Fruit fly (Drosophila melanogaster) whole organism, embryonic: ENCODE measurements around the gene His3.3A.

Experiments used
- CG10274 ChIP-seq: fragments of 200-800 bp; sonication (Bioruptor generic); optimal IDR thresholded peaks from 3 replicates; lab custom pipeline; 2017; ENCODE audit warnings: missing biosample characterization, mild to moderate bottlenecking, missing genetic modification characterization
- CG11247 ChIP-seq: fragments of 200-800 bp; sonication (Bioruptor generic); IDR thresholded peaks from 2 replicates; pipeline ENCODE4 v1.3.6; 2022; ENCODE audit warnings: missing biosample characterization, missing genetic modification characterization
- CG11723 ChIP-seq: fragments of 200-800 bp; sonication (Bioruptor generic); optimal IDR thresholded peaks from 2 replicates; lab custom pipeline; 2017; ENCODE audit warnings: missing biosample characterization, mild to moderate bottlenecking, missing genetic modification characterization
- CG12071 ChIP-seq: fragments of 200-800 bp; sonication (Bioruptor generic); optimal IDR thresholded peaks from 3 replicates; lab custom pipeline; 2018; ENCODE audit warnings: missing biosample characterization, mild to moderate bottlenecking, missing genetic modification characterization
- CG12219 ChIP-seq: fragments of 200-800 bp; sonication (Bioruptor generic); optimal IDR thresholded peaks from 3 replicates; lab custom pipeline; 2018; ENCODE audit warnings: missing biosample characterization, mild to moderate bottlenecking, missing genetic modification characterization
- CG13123 ChIP-seq: fragments of 200-800 bp; sonication (Bioruptor generic); optimal IDR thresholded peaks from 2 replicates; lab custom pipeline; 2016; ENCODE audit warnings: missing biosample characterization, missing genetic modification characterization
- CG14965 ChIP-seq: fragments of 200-800 bp; sonication (Bioruptor generic); optimal IDR thresholded peaks from 2 replicates; lab custom pipeline; 2016; ENCODE audit warnings: missing biosample characterization, missing genetic modification characterization, borderline replicate concordance
- CG1529 ChIP-seq: fragments of 200-800 bp; sonication (Bioruptor generic); optimal IDR thresholded peaks from 3 replicates; lab custom pipeline; 2018; ENCODE audit warnings: missing biosample characterization, missing genetic modification characterization
- CG1603 ChIP-seq: fragments of 200-800 bp; sonication (Bioruptor generic); optimal IDR thresholded peaks from 2 replicates; lab custom pipeline; 2019; ENCODE audit warnings: missing biosample characterization, mild to moderate bottlenecking, missing genetic modification characterization, moderate library complexity
- CG16813 ChIP-seq: fragments of 200-800 bp; sonication (Bioruptor generic); IDR thresholded peaks from 3 replicates; pipeline ENCODE4 v1.3.6; 2022; ENCODE audit warnings: missing biosample characterization, missing genetic modification characterization; ENCODE audit not compliant: partially characterized antibody
- CG18011 ChIP-seq: fragments of 200-800 bp; sonication (Bioruptor generic); optimal IDR thresholded peaks from 2 replicates; lab custom pipeline; 2017; ENCODE audit warnings: missing biosample characterization, missing genetic modification characterization, mild to moderate bottlenecking, moderate library complexity, missing genotype
- CG2120 ChIP-seq: fragments of 200-800 bp; sonication (Bioruptor generic); optimal IDR thresholded peaks from 3 replicates; lab custom pipeline; 2016; ENCODE audit warnings: missing biosample characterization, missing genetic modification characterization
- CG31441 ChIP-seq: fragments of 200-800 bp; sonication (Bioruptor generic); IDR thresholded peaks from 2 replicates; pipeline ENCODE4 v1.3.6; 2022; ENCODE audit warnings: missing biosample characterization, missing genetic modification characterization
- CG3163 ChIP-seq: fragments of 200-800 bp; sonication (Bioruptor generic); optimal IDR thresholded peaks from 3 replicates; lab custom pipeline; 2016; ENCODE audit warnings: missing biosample characterization, missing genetic modification characterization
- CG4328 ChIP-seq: fragments of 200-800 bp; sonication (Bioruptor generic); optimal IDR thresholded peaks from 3 replicates; lab custom pipeline; 2017; ENCODE audit warnings: missing biosample characterization, missing genetic modification reagents, missing genetic modification characterization
- CG6813 ChIP-seq: fragments of 200-800 bp; sonication (Bioruptor generic); optimal IDR thresholded peaks from 2 replicates; lab custom pipeline; 2017; ENCODE audit warnings: missing biosample characterization, missing genetic modification characterization, mild to moderate bottlenecking, moderate library complexity, missing genetic modification reagents
- CG7963 ChIP-seq: fragments of 200-800 bp; sonication (Bioruptor generic); IDR thresholded peaks from 3 replicates; pipeline ENCODE4 v1.3.6; 2022; ENCODE audit warnings: missing biosample characterization, missing genetic modification characterization; ENCODE audit not compliant: partially characterized antibody
- CG8924 ChIP-seq: fragments of 200-800 bp; optimal IDR thresholded peaks from 3 replicates; lab custom pipeline; 2019; ENCODE audit warnings: missing biosample characterization, mild to moderate bottlenecking, missing genetic modification characterization, moderate library complexity
- CG9609 ChIP-seq: fragments of 200-800 bp; sonication (Bioruptor generic); optimal IDR thresholded peaks from 3 replicates; lab custom pipeline; 2016; ENCODE audit warnings: missing biosample characterization, missing genetic modification characterization
- CHES-1-like ChIP-seq: fragments of 200-800 bp; sonication (Bioruptor generic); optimal IDR thresholded peaks from 2 replicates; lab custom pipeline; 2016; ENCODE audit warnings: missing biosample characterization, missing genetic modification characterization
- Dp ChIP-seq: fragments of 200-800 bp; sonication (Bioruptor generic); optimal IDR thresholded peaks from 2 replicates; lab custom pipeline; 2018; ENCODE audit warnings: missing biosample characterization, mild to moderate bottlenecking, missing genetic modification characterization, moderate library complexity
- Drgx ChIP-seq: fragments of 200-800 bp; sonication (Bioruptor generic); IDR thresholded peaks from 2 replicates; pipeline ENCODE4 v1.3.6; 2022; ENCODE audit warnings: missing biosample characterization, missing genetic modification characterization
- E2f2 ChIP-seq: fragments of 200-800 bp; sonication (Bioruptor generic); IDR thresholded peaks from 2 replicates; pipeline ENCODE4 v1.3.6; 2022; ENCODE audit warnings: missing biosample characterization, missing genetic modification characterization
- Elba2 ChIP-seq: fragments of 200-800 bp; sonication (Bioruptor generic); optimal IDR thresholded peaks from 3 replicates; lab custom pipeline; 2016; ENCODE audit warnings: missing biosample characterization, missing genetic modification characterization
- Hsf ChIP-seq: fragments of 200-800 bp; sonication (Bioruptor generic); optimal IDR thresholded peaks from 3 replicates; lab custom pipeline; 2016; ENCODE audit warnings: missing biosample characterization, missing genetic modification characterization
- MESR4 ChIP-seq: fragments of 200-800 bp; sonication (Bioruptor generic); optimal IDR thresholded peaks from 2 replicates; lab custom pipeline; 2018; ENCODE audit warnings: missing biosample characterization, mild to moderate bottlenecking, missing genetic modification characterization, moderate library complexity
- Taf1 ChIP-seq: fragments of 200-800 bp; sonication (Bioruptor generic); IDR thresholded peaks from 2 replicates; pipeline ENCODE4 v1.3.6; 2022; ENCODE audit warnings: missing biosample characterization, missing genetic modification characterization
- Tbp ChIP-seq: fragments of >200 bp; optimal IDR thresholded peaks from 2 replicates; lab custom pipeline; 2018; ENCODE audit warnings: missing biosample characterization, missing genetic modification characterization
- Xrp1 ChIP-seq: fragments of 200-800 bp; sonication (Bioruptor generic); IDR thresholded peaks from 2 replicates; pipeline ENCODE4 v1.3.6; 2022; ENCODE audit warnings: missing biosample characterization, missing genetic modification characterization
- ac ChIP-seq: fragments of 200-800 bp; sonication (Bioruptor generic); optimal IDR thresholded peaks from 3 replicates; lab custom pipeline; 2017; ENCODE audit warnings: missing biosample characterization, mild to moderate bottlenecking, missing genetic modification characterization
- da ChIP-seq: fragments of 200-800 bp; sonication (Bioruptor generic); optimal IDR thresholded peaks from 2 replicates; lab custom pipeline; 2016; ENCODE audit warnings: missing biosample characterization, missing genetic modification characterization
- dimm ChIP-seq: fragments of 200-800 bp; sonication (Bioruptor generic); IDR thresholded peaks from 2 replicates; pipeline ENCODE4 v1.3.6; 2022; ENCODE audit warnings: missing biosample characterization, missing genetic modification characterization
- dmrt11E ChIP-seq: fragments of 200-800 bp; sonication (Bioruptor generic); optimal IDR thresholded peaks from 3 replicates; lab custom pipeline; 2018; ENCODE audit warnings: missing biosample characterization, mild to moderate bottlenecking, missing genetic modification characterization, moderate library complexity
- fd3F ChIP-seq: fragments of 200-800 bp; sonication (Bioruptor generic); optimal IDR thresholded peaks from 2 replicates; lab custom pipeline; 2018; ENCODE audit warnings: missing biosample characterization, mild to moderate bottlenecking, missing genetic modification characterization, moderate library complexity
- gcm ChIP-seq: fragments of 200-800 bp; sonication (Bioruptor generic); optimal IDR thresholded peaks from 2 replicates; lab custom pipeline; 2019; ENCODE audit warnings: missing biosample characterization, mild to moderate bottlenecking, missing genetic modification characterization, moderate library complexity
- gsb ChIP-seq: fragments of 200-800 bp; sonication (Bioruptor generic); IDR thresholded peaks from 2 replicates; pipeline ENCODE4 v1.3.6; 2022; ENCODE audit warnings: missing biosample characterization, missing genetic modification characterization
- insv ChIP-seq, 2 experiments: fragments of 200-800 bp; sonication (Bioruptor generic); optimal IDR thresholded peaks; 3 replicates each; lab custom pipeline; 2016 to 2018; ENCODE audit warnings: missing biosample characterization in 2 of 2, missing genetic modification characterization in 2 of 2
- lola ChIP-seq, 3 experiments: fragments of >200 bp in 2 of 3; fragments of 200-800 bp in 1 of 3; sonication (Bioruptor generic) in 1 of 3; optimal IDR thresholded peaks; 2 replicates each; lab custom pipeline; 2017 to 2019; ENCODE audit warnings: missing biosample characterization in 3 of 3, missing genetic modification characterization in 3 of 3, mild to moderate bottlenecking in 1 of 3, moderate library complexity in 1 of 3
- onecut ChIP-seq: fragments of 200-800 bp; sonication (Bioruptor generic); IDR thresholded peaks from 2 replicates; pipeline ENCODE4 v1.3.6; 2022; ENCODE audit warnings: missing biosample characterization, missing genetic modification characterization
- peb ChIP-seq: fragments of 200-800 bp; sonication (Bioruptor generic); IDR thresholded peaks from 2 replicates; pipeline ENCODE4 v1.3.6; 2022; ENCODE audit warnings: missing biosample characterization, missing genetic modification characterization
- pfk ChIP-seq: fragments of 200-800 bp; sonication (Bioruptor generic); optimal IDR thresholded peaks from 2 replicates; lab custom pipeline; 2018; ENCODE audit warnings: missing biosample characterization, mild to moderate bottlenecking, missing genetic modification characterization, moderate library complexity
- seq ChIP-seq: fragments of 200-800 bp; sonication (Bioruptor generic); IDR thresholded peaks from 2 replicates; pipeline ENCODE4 v1.3.6; 2022; ENCODE audit warnings: missing biosample characterization, missing genetic modification characterization
- shn ChIP-seq: fragments of 200-800 bp; sonication (Bioruptor generic); optimal IDR thresholded peaks from 3 replicates; lab custom pipeline; 2016; ENCODE audit warnings: missing biosample characterization, missing genetic modification characterization
- slou ChIP-seq: fragments of 200-800 bp; sonication (Bioruptor generic); optimal IDR thresholded peaks from 3 replicates; lab custom pipeline; 2016; ENCODE audit warnings: missing biosample characterization, missing genetic modification characterization
- slp2 ChIP-seq: fragments of 200-800 bp; sonication (Bioruptor generic); optimal IDR thresholded peaks from 2 replicates; lab custom pipeline; 2016; ENCODE audit warnings: missing biosample characterization, missing genetic modification characterization
- so ChIP-seq: fragments of 200-800 bp; sonication (Bioruptor generic); IDR thresholded peaks from 3 replicates; pipeline ENCODE4 v1.3.6; 2022; ENCODE audit warnings: missing biosample characterization, missing genetic modification characterization
- tna ChIP-seq: fragments of 200-800 bp; sonication (Bioruptor generic); IDR thresholded peaks from 2 replicates; pipeline ENCODE4 v1.3.6; 2022; ENCODE audit warnings: missing biosample characterization, missing genetic modification characterization; ENCODE audit not compliant: partially characterized antibody
- toy ChIP-seq: fragments of 200-800 bp; sonication (Bioruptor generic); IDR thresholded peaks from 2 replicates; pipeline ENCODE4 v1.3.6; 2022; ENCODE audit warnings: missing biosample characterization, missing genetic modification characterization
- ttk ChIP-seq: fragments of 200-800 bp; sonication (Bioruptor generic); IDR thresholded peaks from 2 replicates; pipeline ENCODE4 v2.1.2; 2022; ENCODE audit warnings: missing biosample characterization, missing genetic modification characterization
- tup ChIP-seq: fragments of 200-800 bp; sonication (Bioruptor generic); optimal IDR thresholded peaks from 2 replicates; lab custom pipeline; 2016; ENCODE audit warnings: missing biosample characterization, mild to moderate bottlenecking, missing genetic modification characterization, moderate library complexity
- unc-4 ChIP-seq: fragments of 200-800 bp; sonication (Bioruptor generic); IDR thresholded peaks from 2 replicates; pipeline ENCODE4 v1.3.6; 2022; ENCODE audit warnings: missing biosample characterization, missing genetic modification characterization; ENCODE audit not compliant: partially characterized antibody
- wdn ChIP-seq: fragments of 200-800 bp; sonication (Bioruptor generic); IDR thresholded peaks from 2 replicates; pipeline ENCODE4 v1.3.6; 2022; ENCODE audit warnings: missing biosample characterization, missing genetic modification characterization

His3.3A gene

DNA sequence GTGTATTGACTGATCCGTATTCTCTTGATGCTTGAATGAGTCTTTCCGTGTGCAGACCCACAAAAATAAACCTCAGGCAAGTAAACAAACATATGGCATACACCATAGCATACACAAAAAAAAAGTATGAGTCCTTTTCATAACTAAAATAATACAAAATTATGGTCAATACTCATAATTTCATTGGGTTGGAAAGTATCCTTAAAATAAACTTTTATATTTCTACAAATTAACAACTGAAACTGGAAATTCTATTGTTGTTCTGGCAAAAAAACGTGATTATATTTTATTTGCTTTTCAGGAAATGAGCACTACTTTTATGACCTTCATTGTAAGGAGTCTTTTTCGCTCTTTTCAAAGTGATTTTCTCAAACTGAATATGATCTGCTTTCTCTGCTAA lies 12.8 kb upstream of the His3.3A start (continued):
- TF ChIP-seq insv (GFP tag; optimal IDR thresholded peaks at IDR 0.05; lab: Kevin White, UChicago) (no peak), Xrp1 (GFP tag; lab: Robert Waterston, UW) (peak; percentile 53; the same call in 1 of the 2 replicates), CG1603 (tag; lab: Kevin White, UChicago) (no peak), CG6813 (GFP tag; lab: Kevin White, UChicago) (no peak), CHES-1-like (GFP tag; lab: Kevin White, UChicago) (no peak), CG12071 (no peak), gsb (GFP tag; lab: Robert Waterston, UW) (no peak), Dp (GFP tag; lab: Kevin White, UChicago) (no peak), lola (GFP tag; optimal IDR thresholded peaks at IDR 0.05; lab: Kevin White, UChicago) (peak in 1 of 3 experiments; percentile 57), onecut (GFP tag; lab: Robert Waterston, UW) (no peak), gcm (GFP tag; lab: Kevin White, UChicago) (no peak), CG10274 (GFP tag; lab: Kevin White, UChicago) (no peak), wdn (GFP tag; lab: Robert Waterston, UW) (no peak), slp2 (GFP tag; lab: Kevin White, UChicago) (no peak), CG14965 (GFP tag; lab: Kevin White, UChicago) (no peak), CG11723 (GFP tag; lab: Kevin White, UChicago) (no peak), MESR4 (GFP tag; lab: Kevin White, UChicago) (no peak), unc-4 (GFP tag; lab: Robert Waterston, UW) (no peak), CG11247 (GFP tag; lab: Robert Waterston, UW) (no peak), tna (GFP tag; lab: Robert Waterston, UW) (no peak), seq (GFP tag; lab: Robert Waterston, UW) (no peak), CG18011 (no peak), dimm (GFP tag; lab: Robert Waterston, UW) (no peak), peb (no peak), CG13123 (GFP tag; lab: Kevin White, UChicago) (no peak), CG1529 (peak; percentile 3), CG12219 (no peak), CG4328 (GFP tag; lab: Kevin White, UChicago) (no peak), CG2120 (GFP tag; lab: Kevin White, UChicago) (peak; percentile 16), tup (GFP tag; lab: Kevin White, UChicago) (no peak), CG7963 (GFP tag; lab: Robert Waterston, UW) (no peak), Drgx (GFP tag; lab: Robert Waterston, UW) (no peak), shn (no peak), toy (GFP tag; lab: Robert Waterston, UW) (no peak), Elba2 (GFP tag; lab: Kevin White, UChicago) (no peak), pfk (GFP tag; lab: Kevin White, UChicago) (no peak), CG31441 (peak; percentile 41; the same call in 1 of the 2 replicates), CG8924 (tag; lab: Kevin White, UChicago) (peak; percentile 27), so (GFP tag; lab: Robert Waterston, UW) (no peak), CG3163 (GFP tag; lab: Kevin White, UChicago) (no peak), da (no peak), E2f2 (GFP tag; lab: Robert Waterston, UW) (no peak), Taf1 (GFP tag; lab: Robert Waterston, UW) (no peak), slou (GFP tag; lab: Kevin White, UChicago) (no peak), ac (GFP tag; lab: Kevin White, UChicago) (no peak), CG9609 (GFP tag; lab: Kevin White, UChicago) (no peak), ttk (GFP tag; lab: Robert Waterston, UW) (no peak), CG16813 (GFP tag; lab: Robert Waterston, UW) (no peak), Tbp (GFP tag; lab: Kevin White, UChicago) (no peak), dmrt11E (tag; lab: Kevin White, UChicago) (peak; percentile 62), fd3F (GFP tag; lab: Kevin White, UChicago) (no peak), Hsf (GFP tag; lab: Kevin White, UChicago) (no peak)
